1 fruit fly cellular context compared by ENCODE assay signal in the genomic region with DNA sequence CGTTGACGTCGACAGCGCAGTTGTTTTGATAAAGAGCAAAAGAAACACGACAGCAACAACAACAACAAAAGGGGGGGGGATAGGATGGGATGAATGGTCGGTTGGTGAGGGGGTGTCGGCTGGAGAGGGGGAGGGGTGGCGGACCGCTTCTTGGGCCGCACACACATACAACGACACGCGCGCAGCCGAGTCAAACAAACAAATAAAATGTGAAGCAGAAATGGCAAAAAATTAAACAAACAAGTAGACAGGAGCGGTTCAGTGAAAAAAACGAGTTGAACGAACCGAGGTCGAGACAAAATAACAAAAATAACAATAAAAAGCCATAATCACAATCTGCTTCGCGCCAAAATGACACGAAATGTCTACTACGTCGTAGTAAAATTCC.
A peak's percentile ranks its signal among the peaks of the same experiment; 100 is the strongest.
TF ChIP-seq lines count a peak whose summit lies in the region.

No protein-coding gene starts in this region.

TF ChIP-seq in whole organism, embryonic, 481 proteins besides CTCF, POLR2A, EP300 and RAD21 (continued from another document and continues in another):
- peak; percentile 90 for TF ChIP-seq HLHmδ (GFP tag; optimal IDR thresholded peaks at IDR 0.05; lab: Kevin White, UChicago)
- no peak for TF ChIP-seq gfzf (GFP tag; optimal IDR thresholded peaks at IDR 0.05; lab: Kevin White, UChicago)
- TF ChIP-seq CG6689 (GFP tag; IDR thresholded peaks at IDR 0.05; lab: Robert Waterston, UW): no peak
- no peak for TF ChIP-seq schlank (tag; optimal IDR thresholded peaks at IDR 0.05; lab: Kevin White, UChicago)
- TF ChIP-seq wek (GFP tag; optimal IDR thresholded peaks at IDR 0.05; lab: Kevin White, UChicago): no peak
- no peak for TF ChIP-seq zf30C (GFP tag; optimal IDR thresholded peaks at IDR 0.05; lab: Kevin White, UChicago)
- 0 out of 3 replicates have a peak, but pooled peaks have one; percentile 58 for TF ChIP-seq CG34422 (GFP tag; IDR thresholded peaks at IDR 0.05; lab: Robert Waterston, UW)
- TF ChIP-seq CG8089 (GFP tag; optimal IDR thresholded peaks at IDR 0.05; lab: Kevin White, UChicago): no peak
- 0 out of 2 replicates have a peak, but pooled peaks have one; percentile 22 for TF ChIP-seq CG31441 (GFP tag; IDR thresholded peaks at IDR 0.05; lab: Robert Waterston, UW)
- no peak for TF ChIP-seq CG8359 (GFP tag; optimal IDR thresholded peaks at IDR 0.05; lab: Kevin White, UChicago; ENCODE audit: borderline replicate concordance)
- TF ChIP-seq CoRest (tag; optimal IDR thresholded peaks at IDR 0.05; lab: Kevin White, UChicago): no peak
- no peak for TF ChIP-seq HLH54F (GFP tag; optimal IDR thresholded peaks at IDR 0.05; lab: Kevin White, UChicago)
- no peak for TF ChIP-seq CG2875 (GFP tag; optimal IDR thresholded peaks at IDR 0.05; lab: Kevin White, UChicago)
- TF ChIP-seq Ada2b (GFP tag; IDR thresholded peaks at IDR 0.05; lab: Robert Waterston, UW): no peak
- no peak for TF ChIP-seq Mes4 (GFP tag; optimal IDR thresholded peaks at IDR 0.05; lab: Kevin White, UChicago)
- no peak for TF ChIP-seq Deaf1 (tag; optimal IDR thresholded peaks at IDR 0.05; lab: Kevin White, UChicago)
- TF ChIP-seq sima (GFP tag; optimal IDR thresholded peaks at IDR 0.05; lab: Kevin White, UChicago): no peak
- no peak for TF ChIP-seq lmd (GFP tag; IDR thresholded peaks at IDR 0.05; lab: Robert Waterston, UW)
- TF ChIP-seq CG6791 (GFP tag; IDR thresholded peaks at IDR 0.05; lab: Robert Waterston, UW; ENCODE audit: partially characterized antibody): no peak
- peak; percentile 51; the same call in 1 of the 2 replicates for TF ChIP-seq inv (GFP tag; IDR thresholded peaks at IDR 0.05; lab: Robert Waterston, UW; ENCODE audit: partially characterized antibody)
- TF ChIP-seq cg (GFP tag; optimal IDR thresholded peaks at IDR 0.05; lab: Kevin White, UChicago): peak; percentile 74
- no peak for TF ChIP-seq cwo (GFP tag; optimal IDR thresholded peaks at IDR 0.05; lab: Kevin White, UChicago)
- no peak for TF ChIP-seq CG13624 (GFP tag; optimal IDR thresholded peaks at IDR 0.05; lab: Kevin White, UChicago)
- no peak for TF ChIP-seq CG14667 (GFP tag; IDR thresholded peaks at IDR 0.05; lab: Robert Waterston, UW)
- no peak for TF ChIP-seq cas (GFP tag; IDR thresholded peaks at IDR 0.05; lab: Robert Waterston, UW)
- TF ChIP-seq CG6683 (GFP tag; optimal IDR thresholded peaks at IDR 0.05; lab: Kevin White, UChicago): no peak
- no peak for TF ChIP-seq Xbp1 (GFP tag; optimal IDR thresholded peaks at IDR 0.05; lab: Kevin White, UChicago)
- TF ChIP-seq row (GFP tag; IDR thresholded peaks at IDR 0.05; lab: Robert Waterston, UW): peak; percentile 4; the same call in 1 of the 3 replicates
- TF ChIP-seq Lpt (GFP tag; optimal IDR thresholded peaks at IDR 0.05; lab: Kevin White, UChicago): no peak
- TF ChIP-seq HmgD (GFP tag; optimal IDR thresholded peaks at IDR 0.05; lab: Kevin White, UChicago): no peak
- no peak for TF ChIP-seq CG30403 (GFP tag; optimal IDR thresholded peaks at IDR 0.05; lab: Kevin White, UChicago)
- no peak for TF ChIP-seq Sry-β (GFP tag; optimal IDR thresholded peaks at IDR 0.05; lab: Kevin White, UChicago)
- no peak for TF ChIP-seq Vsx1 (GFP tag; optimal IDR thresholded peaks at IDR 0.05; lab: Kevin White, UChicago)
- no peak for TF ChIP-seq CG7928 (GFP tag; optimal IDR thresholded peaks at IDR 0.05; lab: Kevin White, UChicago)
- no peak for TF ChIP-seq tio (GFP tag; optimal IDR thresholded peaks at IDR 0.05; lab: Kevin White, UChicago)
- no peak for TF ChIP-seq NC2α (GFP tag; optimal IDR thresholded peaks at IDR 0.05; lab: Kevin White, UChicago)
- no peak for TF ChIP-seq hkb (optimal IDR thresholded peaks at IDR 0.05; lab: Kevin White, UChicago)
- no peak for TF ChIP-seq hkb (GFP tag; IDR thresholded peaks at IDR 0.05; lab: Robert Waterston, UW)
- no peak for TF ChIP-seq dmrt99B (tag; optimal IDR thresholded peaks at IDR 0.05; lab: Kevin White, UChicago)
- TF ChIP-seq CG9215 (GFP tag; IDR thresholded peaks at IDR 0.05; lab: Robert Waterston, UW): no peak
- no peak for TF ChIP-seq Optix (GFP tag; IDR thresholded peaks at IDR 0.05; lab: Robert Waterston, UW)
- TF ChIP-seq BtbVII (GFP tag; optimal IDR thresholded peaks at IDR 0.05; lab: Kevin White, UChicago): no peak
- no peak for TF ChIP-seq zfh2 (GFP tag; optimal IDR thresholded peaks at IDR 0.05; lab: Kevin White, UChicago)
- TF ChIP-seq CG6272 (GFP tag; IDR thresholded peaks at IDR 0.05; lab: Robert Waterston, UW): no peak
- TF ChIP-seq D19B (GFP tag; optimal IDR thresholded peaks at IDR 0.05; lab: Kevin White, UChicago): no peak
- TF ChIP-seq CG17186 (GFP tag; optimal IDR thresholded peaks at IDR 0.05; lab: Kevin White, UChicago): no peak
- no peak for TF ChIP-seq esg (GFP tag; conservative IDR thresholded peaks at IDR 0.05; lab: Robert Waterston, UW)
- no peak for TF ChIP-seq Nf-YC (tag; optimal IDR thresholded peaks at IDR 0.05; lab: Kevin White, UChicago)
- TF ChIP-seq Scr (GFP tag; IDR thresholded peaks at IDR 0.05; lab: Robert Waterston, UW; ENCODE audit: partially characterized antibody): peak; percentile 11; the same call in 1 of the 2 replicates
- peak; percentile 4 for TF ChIP-seq CG15073 (GFP tag; optimal IDR thresholded peaks at IDR 0.05; lab: Kevin White, UChicago)
- no peak for TF ChIP-seq CrebB (tag; optimal IDR thresholded peaks at IDR 0.05; lab: Kevin White, UChicago)
- TF ChIP-seq Ptx1 (GFP tag; IDR thresholded peaks at IDR 0.05; lab: Robert Waterston, UW): no peak
- no peak for TF ChIP-seq CG2889 (GFP tag; IDR thresholded peaks at IDR 0.05; lab: Robert Waterston, UW)
- TF ChIP-seq ttk (GFP tag; IDR thresholded peaks at IDR 0.05; lab: Robert Waterston, UW): no peak; the same call in 1 of the 2 replicates
- TF ChIP-seq Atf3 (GFP tag; optimal IDR thresholded peaks at IDR 0.05; lab: Kevin White, UChicago): no peak
- TF ChIP-seq CG10321 (GFP tag; IDR thresholded peaks at IDR 0.05; lab: Robert Waterston, UW): no peak; the same call in 1 of the 2 replicates
- no peak for TF ChIP-seq PHDP (tag; optimal IDR thresholded peaks at IDR 0.05; lab: Kevin White, UChicago)
- no peak for TF ChIP-seq Doc2 (GFP tag; IDR thresholded peaks at IDR 0.05; lab: Robert Waterston, UW)
- TF ChIP-seq CG12659 (GFP tag; optimal IDR thresholded peaks at IDR 0.05; lab: Kevin White, UChicago): no peak
- no peak for TF ChIP-seq Tbp (GFP tag; optimal IDR thresholded peaks at IDR 0.05; lab: Kevin White, UChicago)
- TF ChIP-seq h (optimal IDR thresholded peaks at IDR 0.05; lab: Kevin White, UChicago): no peak
- no peak for TF ChIP-seq CG13775 (GFP tag; optimal IDR thresholded peaks at IDR 0.05; lab: Kevin White, UChicago)
- TF ChIP-seq Gug (GFP tag; IDR thresholded peaks at IDR 0.05; lab: Robert Waterston, UW): no peak
- TF ChIP-seq CG15479 (GFP tag; optimal IDR thresholded peaks at IDR 0.05; lab: Kevin White, UChicago): no peak
- TF ChIP-seq CG4707 (GFP tag; optimal IDR thresholded peaks at IDR 0.05; lab: Kevin White, UChicago): no peak
- TF ChIP-seq CG15601 (tag; optimal IDR thresholded peaks at IDR 0.05; lab: Kevin White, UChicago): no peak
- TF ChIP-seq CG11247 (GFP tag; IDR thresholded peaks at IDR 0.05; lab: Robert Waterston, UW): 0 out of 2 replicates have a peak, but pooled peaks have one; percentile 2
- TF ChIP-seq toy (GFP tag; IDR thresholded peaks at IDR 0.05; lab: Robert Waterston, UW): no peak
- no peak; the same call in 1 of the 2 replicates for TF ChIP-seq CG14014 (GFP tag; IDR thresholded peaks at IDR 0.05; lab: Robert Waterston, UW)
- TF ChIP-seq Bteb2 (GFP tag; optimal IDR thresholded peaks at IDR 0.05; lab: Kevin White, UChicago): no peak
- TF ChIP-seq stwl (tag; optimal IDR thresholded peaks at IDR 0.05; lab: Kevin White, UChicago): no peak
- no peak for TF ChIP-seq CG11093 (GFP tag; IDR thresholded peaks at IDR 0.05; lab: Robert Waterston, UW)
- no peak for TF ChIP-seq MESR4 (GFP tag; optimal IDR thresholded peaks at IDR 0.05; lab: Kevin White, UChicago)
- no peak for TF ChIP-seq NC2β (GFP tag; optimal IDR thresholded peaks at IDR 0.05; lab: Kevin White, UChicago)
- no peak; the same call in 2 of the 3 replicates for TF ChIP-seq Opbp (GFP tag; IDR thresholded peaks at IDR 0.05; lab: Robert Waterston, UW; ENCODE audit: partially characterized antibody)
- no peak for TF ChIP-seq Sin3A (optimal IDR thresholded peaks at IDR 0.05; lab: Kevin White, UChicago)
- peak; percentile 85 for TF ChIP-seq CG10543 (GFP tag; optimal IDR thresholded peaks at IDR 0.05; lab: Kevin White, UChicago)
- no peak for TF ChIP-seq HHEX (GFP tag; optimal IDR thresholded peaks at IDR 0.05; lab: Kevin White, UChicago)
- TF ChIP-seq slou (GFP tag; optimal IDR thresholded peaks at IDR 0.05; lab: Kevin White, UChicago): no peak
- no peak for TF ChIP-seq CG7556 (GFP tag; optimal IDR thresholded peaks at IDR 0.05; lab: Kevin White, UChicago)
- TF ChIP-seq CG3065 (GFP tag; optimal IDR thresholded peaks at IDR 0.05; lab: Kevin White, UChicago): no peak
- no peak for TF ChIP-seq CG2202 (tag; optimal IDR thresholded peaks at IDR 0.05; lab: Kevin White, UChicago)
- TF ChIP-seq Spps (tag; optimal IDR thresholded peaks at IDR 0.05; lab: Kevin White, UChicago): no peak
- no peak for TF ChIP-seq knrl (GFP tag; IDR thresholded peaks at IDR 0.05; lab: Robert Waterston, UW; ENCODE audit: partially characterized antibody)
- peak; percentile 52; the same call in 1 of the 3 replicates for TF ChIP-seq sr (GFP tag; IDR thresholded peaks at IDR 0.05; lab: Robert Waterston, UW)
- TF ChIP-seq emc (GFP tag; optimal IDR thresholded peaks at IDR 0.05; lab: Kevin White, UChicago): no peak
- no peak for TF ChIP-seq CG10654 (GFP tag; optimal IDR thresholded peaks at IDR 0.05; lab: Kevin White, UChicago)
- TF ChIP-seq MTF-1 (GFP tag; optimal IDR thresholded peaks at IDR 0.05; lab: Kevin White, UChicago; ENCODE audit: borderline replicate concordance): no peak
- TF ChIP-seq CG14860 (GFP tag; IDR thresholded peaks at IDR 0.05; lab: Robert Waterston, UW; ENCODE audit: partially characterized antibody): no peak
- TF ChIP-seq tx (GFP tag; optimal IDR thresholded peaks at IDR 0.05; lab: Kevin White, UChicago): no peak
- no peak for TF ChIP-seq ci (GFP tag; IDR thresholded peaks at IDR 0.05; lab: Robert Waterston, UW)
- TF ChIP-seq CG9876 (GFP tag; optimal IDR thresholded peaks at IDR 0.05; lab: Kevin White, UChicago): no peak
- TF ChIP-seq salm (tag; optimal IDR thresholded peaks at IDR 0.05; lab: Kevin White, UChicago): no peak
- no peak for TF ChIP-seq tup (GFP tag; optimal IDR thresholded peaks at IDR 0.05; lab: Kevin White, UChicago)
- no peak for TF ChIP-seq bsh (GFP tag; optimal IDR thresholded peaks at IDR 0.05; lab: Kevin White, UChicago)
- TF ChIP-seq Max (GFP tag; optimal IDR thresholded peaks at IDR 0.05; lab: Kevin White, UChicago): no peak
- TF ChIP-seq CG4404 (GFP tag; IDR thresholded peaks at IDR 0.05; lab: Robert Waterston, UW): no peak
- no peak for TF ChIP-seq bowl (GFP tag; IDR thresholded peaks at IDR 0.05; lab: Robert Waterston, UW)
- no peak for TF ChIP-seq CG16863 (GFP tag; optimal IDR thresholded peaks at IDR 0.05; lab: Kevin White, UChicago)
- TF ChIP-seq CG1603 (tag; optimal IDR thresholded peaks at IDR 0.05; lab: Kevin White, UChicago): no peak
- TF ChIP-seq pb (GFP tag; optimal IDR thresholded peaks at IDR 0.05; lab: Kevin White, UChicago): no peak
- peak; percentile 27 for TF ChIP-seq CG18599 (GFP tag; optimal IDR thresholded peaks at IDR 0.05; lab: Kevin White, UChicago)
- no peak for TF ChIP-seq CG17568 (GFP tag; optimal IDR thresholded peaks at IDR 0.05; lab: Kevin White, UChicago)
- TF ChIP-seq nau (GFP tag; optimal IDR thresholded peaks at IDR 0.05; lab: Kevin White, UChicago): no peak
- TF ChIP-seq Drgx (GFP tag; IDR thresholded peaks at IDR 0.05; lab: Robert Waterston, UW): no peak
- TF ChIP-seq Doc3 (GFP tag; IDR thresholded peaks at IDR 0.05; lab: Robert Waterston, UW; ENCODE audit: partially characterized antibody): no peak
- TF ChIP-seq CG4730 (GFP tag; IDR thresholded peaks at IDR 0.05; lab: Robert Waterston, UW): no peak
- no peak for TF ChIP-seq phol (tag; optimal IDR thresholded peaks at IDR 0.05; lab: Kevin White, UChicago)
- TF ChIP-seq CG15011 (GFP tag; optimal IDR thresholded peaks at IDR 0.05; lab: Kevin White, UChicago): no peak
- TF ChIP-seq CG10366 (GFP tag; IDR thresholded peaks at IDR 0.05; lab: Robert Waterston, UW): no peak
- no peak for TF ChIP-seq CG13123 (GFP tag; optimal IDR thresholded peaks at IDR 0.05; lab: Kevin White, UChicago)
- TF ChIP-seq maf-S (GFP tag; optimal IDR thresholded peaks at IDR 0.05; lab: Kevin White, UChicago): no peak
- no peak for TF ChIP-seq dmrt11E (tag; optimal IDR thresholded peaks at IDR 0.05; lab: Kevin White, UChicago)
- no peak for TF ChIP-seq vfl (GFP tag; optimal IDR thresholded peaks at IDR 0.05; lab: Kevin White, UChicago)
- TF ChIP-seq run (tag; optimal IDR thresholded peaks at IDR 0.05; lab: Kevin White, UChicago): no peak
- 0 out of 2 replicates have a peak, but pooled peaks have one; percentile 23 for TF ChIP-seq onecut (GFP tag; IDR thresholded peaks at IDR 0.05; lab: Robert Waterston, UW)
- TF ChIP-seq pan (optimal IDR thresholded peaks at IDR 0.05; lab: Kevin White, UChicago): no peak
- no peak for TF ChIP-seq pan (GFP tag; optimal IDR thresholded peaks at IDR 0.05 in 1 of 2, IDR thresholded peaks at IDR 0.05 in 1 of 2)
- no peak for TF ChIP-seq fd96Cb (tag; optimal IDR thresholded peaks at IDR 0.05; lab: Kevin White, UChicago)
- TF ChIP-seq kay (GFP tag; optimal IDR thresholded peaks at IDR 0.05; lab: Kevin White, UChicago): peak; percentile 13
- no peak for TF ChIP-seq Hsf (GFP tag; optimal IDR thresholded peaks at IDR 0.05; lab: Kevin White, UChicago)
- no peak for TF ChIP-seq CG34224 (GFP tag; IDR thresholded peaks at IDR 0.05; lab: Robert Waterston, UW; ENCODE audit: partially characterized antibody)
- TF ChIP-seq Hr78 (GFP tag; optimal IDR thresholded peaks at IDR 0.05; lab: Kevin White, UChicago): no peak
- no peak for TF ChIP-seq z (GFP tag; IDR thresholded peaks at IDR 0.05; lab: Robert Waterston, UW)
- no peak for TF ChIP-seq CG31224 (GFP tag; IDR thresholded peaks at IDR 0.05; lab: Robert Waterston, UW)
- peak; percentile 73; the same call in 2 of the 3 replicates for TF ChIP-seq Aef1 (GFP tag; IDR thresholded peaks at IDR 0.05; lab: Robert Waterston, UW)
- no peak for TF ChIP-seq oc (tag; optimal IDR thresholded peaks at IDR 0.05; lab: Kevin White, UChicago)
- no peak for TF ChIP-seq ewg (GFP tag; optimal IDR thresholded peaks at IDR 0.05; lab: Kevin White, UChicago)
- TF ChIP-seq CG8388 (GFP tag; optimal IDR thresholded peaks at IDR 0.05; lab: Kevin White, UChicago): no peak
- no peak for TF ChIP-seq Hmx (GFP tag; optimal IDR thresholded peaks at IDR 0.05; lab: Kevin White, UChicago)
- TF ChIP-seq chif (GFP tag; optimal IDR thresholded peaks at IDR 0.05; lab: Kevin White, UChicago): no peak
